Worm (Caenorhabditis elegans): ENCODE data around the gene rps-29.

rps-29 gene

ce11 chrIII:759675-760074 is 34.4 kb upstream of the rps-29 start:
- peak; percentile 69 for TF ChIP-seq nhr-25 (tag; optimal IDR thresholded peaks at IDR 0.05)
- peak; percentile 1 for TF ChIP-seq nhr-23 (tag; optimal IDR thresholded peaks at IDR 0.05)
- no peak for TF ChIP-seq tbx-2 (tag; optimal IDR thresholded peaks at IDR 0.05)
- TF ChIP-seq nhr-43 (tag; optimal IDR thresholded peaks at IDR 0.05; ENCODE audit: poor library complexity, severe bottlenecking): peak; percentile 80

ce11 chrIII:761476-761875 is 32.6 kb upstream of the rps-29 start, which contains the start of gene nlp-52:
Gene nlp-52, plus strand, starts transcription at chrIII:761776.
- no peak for TF ChIP-seq nhr-25 (tag; optimal IDR thresholded peaks at IDR 0.05)
- TF ChIP-seq ztf-4 (tag; optimal IDR thresholded peaks at IDR 0.05): no peak
- no peak for TF ChIP-seq lsy-12 (tag; optimal IDR thresholded peaks at IDR 0.05)
- no peak for TF ChIP-seq aly-2 (tag; optimal IDR thresholded peaks at IDR 0.05)
- TF ChIP-seq jun-1 (tag; optimal IDR thresholded peaks at IDR 0.05): no peak
- no peak for TF ChIP-seq mml-1 (tag; optimal IDR thresholded peaks at IDR 0.05)
- no peak for TF ChIP-seq ceh-82 (tag; optimal IDR thresholded peaks at IDR 0.05)

- no peak for TF ChIP-seq ztf-11 (tag; optimal IDR thresholded peaks at IDR 0.05)
- no peak for TF ChIP-seq aly-2 (tag; optimal IDR thresholded peaks at IDR 0.05)
- no peak for TF ChIP-seq unc-39 (tag; optimal IDR thresholded peaks at IDR 0.05)
- TF ChIP-seq nhr-76 (tag; optimal IDR thresholded peaks at IDR 0.05): no peak
- no peak for TF ChIP-seq ceh-82 (tag; optimal IDR thresholded peaks at IDR 0.05)
- TF ChIP-seq nhr-23 (tag; optimal IDR thresholded peaks at IDR 0.05): no peak
- no peak for TF ChIP-seq R02D3.7 (tag; optimal IDR thresholded peaks at IDR 0.05)
- TF ChIP-seq elt-1 (tag; optimal IDR thresholded peaks at IDR 0.05): no peak
- no peak for TF ChIP-seq fkh-2 (tag; optimal IDR thresholded peaks at IDR 0.05)
- TF ChIP-seq hmg-11 (tag; optimal IDR thresholded peaks at IDR 0.05): no peak
- TF ChIP-seq elt-3 (tag; optimal IDR thresholded peaks at IDR 0.05): no peak
These were observed 31.6 kb upstream of the rps-29 start for ce11 chrIII:762508-762907.

ce11 chrIII:764404-764803 is 29.7 kb upstream of the rps-29 start:
- TF ChIP-seq fkh-2 (tag; optimal IDR thresholded peaks at IDR 0.05): no peak
- TF ChIP-seq ZK546.5 (tag; optimal IDR thresholded peaks at IDR 0.05): no peak
- TF ChIP-seq elt-2 (tag; optimal IDR thresholded peaks at IDR 0.05): no peak
- TF ChIP-seq ceh-82 (tag; optimal IDR thresholded peaks at IDR 0.05): no peak
- peak; percentile 49 for TF ChIP-seq lin-39 (tag; optimal IDR thresholded peaks at IDR 0.05)
- TF ChIP-seq ceh-16 (tag; optimal IDR thresholded peaks at IDR 0.05): no peak
- TF ChIP-seq ceh-9 (tag; optimal IDR thresholded peaks at IDR 0.05): no peak
- no peak for TF ChIP-seq egl-5 (tag; optimal IDR thresholded peaks at IDR 0.05)
- TF ChIP-seq nhr-23 (tag; optimal IDR thresholded peaks at IDR 0.05): no peak
- TF ChIP-seq lin-15B (tag; optimal IDR thresholded peaks at IDR 0.05): peak; percentile 18
- TF ChIP-seq nhr-67 (tag; optimal IDR thresholded peaks at IDR 0.05): no peak
- peak; percentile 57 for TF ChIP-seq fkh-10 (GFP tag; optimal IDR thresholded peaks at IDR 0.05)
- TF ChIP-seq nfya-1 (tag; optimal IDR thresholded peaks at IDR 0.05; ENCODE audit: insufficient read depth): peak; percentile 47
- no peak for TF ChIP-seq egl-27 (tag; optimal IDR thresholded peaks at IDR 0.05)
- TF ChIP-seq unc-62 (GFP tag; optimal IDR thresholded peaks at IDR 0.05): no peak

ce11 chrIII:764884-765283 is 29.2 kb upstream of the rps-29 start, which contains the start of gene ptl-1:
Gene ptl-1, plus strand, starts transcription at chrIII:765184.
- TF ChIP-seq lsy-12 (tag; optimal IDR thresholded peaks at IDR 0.05): no peak
- TF ChIP-seq ztf-11 (tag; optimal IDR thresholded peaks at IDR 0.05): no peak
- no peak for TF ChIP-seq nhr-23 (tag; optimal IDR thresholded peaks at IDR 0.05)
- no peak for TF ChIP-seq skn-1 (tag; optimal IDR thresholded peaks at IDR 0.05)
- no peak for TF ChIP-seq fkh-10 (GFP tag; optimal IDR thresholded peaks at IDR 0.05)
- no peak for TF ChIP-seq jun-1 (tag; optimal IDR thresholded peaks at IDR 0.05)
- no peak for TF ChIP-seq unc-39 (tag; optimal IDR thresholded peaks at IDR 0.05)

ce11 chrIII:768528-768927 is 25.6 kb upstream of the rps-29 start:
- TF ChIP-seq nhr-23 (tag; optimal IDR thresholded peaks at IDR 0.05) (no peak), elt-2 (tag; optimal IDR thresholded peaks at IDR 0.05) (no peak), nhr-67 (tag; optimal IDR thresholded peaks at IDR 0.05) (no peak), fkh-2 (tag; optimal IDR thresholded peaks at IDR 0.05) (no peak), ceh-16 (tag; optimal IDR thresholded peaks at IDR 0.05) (no peak)
